Fruit fly (Drosophila melanogaster): ENCODE results near the gene Gr22f.
A peak's percentile ranks its signal among the peaks of the same experiment; 100 is the strongest.

The Gr22f gene

dm6 chr2L:1727826-1728619 lies 28.2 kb downstream of the Gr22f start (continued):
- TF ChIP-seq sna (GFP tag; IDR thresholded peaks at IDR 0.05; ENCODE audit: partially characterized antibody) (peak; percentile 99), dmrt11E (tag; optimal IDR thresholded peaks at IDR 0.05) (peak; percentile 94), Sry-δ (GFP tag; optimal IDR thresholded peaks at IDR 0.05) (peak; percentile 79), Dbx (GFP tag; IDR thresholded peaks at IDR 0.05) (peak; percentile 99), tio (GFP tag; optimal IDR thresholded peaks at IDR 0.05) (peak; percentile 90), usp (GFP tag; optimal IDR thresholded peaks at IDR 0.05) (no peak), CG12659 (GFP tag; optimal IDR thresholded peaks at IDR 0.05) (peak; percentile 99), prd (optimal IDR thresholded peaks at IDR 0.05) (no peak), prd (GFP tag; IDR thresholded peaks at IDR 0.05) (peak; percentile 97), CG11695 (GFP tag; IDR thresholded peaks at IDR 0.05) (peak; percentile 97), nom (GFP tag; optimal IDR thresholded peaks at IDR 0.05) (peak; percentile 93), Usf (GFP tag; optimal IDR thresholded peaks at IDR 0.05) (peak; percentile 97), CG14667 (GFP tag; IDR thresholded peaks at IDR 0.05) (peak; percentile 88), Meics (GFP tag; optimal IDR thresholded peaks at IDR 0.05) (peak; percentile 97), CG18599 (GFP tag; optimal IDR thresholded peaks at IDR 0.05) (peak; percentile 99), Ravus (GFP tag; IDR thresholded peaks at IDR 0.05) (peak; percentile 74), pfk (GFP tag; optimal IDR thresholded peaks at IDR 0.05) (peak; percentile 63), CG15269 (tag; optimal IDR thresholded peaks at IDR 0.05) (peak; percentile 99), psq (GFP tag; optimal IDR thresholded peaks at IDR 0.05) (peak; percentile 90), Bdp1 (GFP tag; optimal IDR thresholded peaks at IDR 0.05) (peak; percentile 79), Ets65A (GFP tag) (peak; percentile 98), CG15696 (tag; optimal IDR thresholded peaks at IDR 0.05) (peak; percentile 90), CG3281 (GFP tag; optimal IDR thresholded peaks at IDR 0.05) (no peak), CG1603 (tag; optimal IDR thresholded peaks at IDR 0.05) (peak; percentile 46), CG32532 (GFP tag; IDR thresholded peaks at IDR 0.05) (peak; percentile 97), Antp (GFP tag; optimal IDR thresholded peaks at IDR 0.05) (peak; percentile 74), Mrtf (GFP tag; IDR thresholded peaks at IDR 0.05) (peak; percentile 96), CG32772 (GFP tag; IDR thresholded peaks at IDR 0.05) (peak; percentile 93), CG14441 (GFP tag; IDR thresholded peaks at IDR 0.05) (peak; percentile 96), CG11696 (GFP tag; IDR thresholded peaks at IDR 0.05) (peak; percentile 87), zfh2 (GFP tag; optimal IDR thresholded peaks at IDR 0.05) (peak; percentile 93), cad (GFP tag; optimal IDR thresholded peaks at IDR 0.05) (no peak), CG8924 (tag; optimal IDR thresholded peaks at IDR 0.05) (peak; percentile 99), CG5180 (GFP tag; optimal IDR thresholded peaks at IDR 0.05) (peak; percentile 86), Ptx1 (GFP tag; IDR thresholded peaks at IDR 0.05) (peak; percentile 98), CG2120 (GFP tag; optimal IDR thresholded peaks at IDR 0.05) (peak; percentile 98), CG11723 (GFP tag; optimal IDR thresholded peaks at IDR 0.05) (peak; percentile 98), CG4854 (GFP tag; optimal IDR thresholded peaks at IDR 0.05) (peak; percentile 92), Elba2 (GFP tag; optimal IDR thresholded peaks at IDR 0.05) (no peak), CG10979 (tag; optimal IDR thresholded peaks at IDR 0.05) (peak; percentile 95), CG7786 (GFP tag; optimal IDR thresholded peaks at IDR 0.05) (peak; percentile 82), jing (GFP tag; optimal IDR thresholded peaks at IDR 0.05) (peak; percentile 90), bowl (GFP tag; IDR thresholded peaks at IDR 0.05) (peak; percentile 91), eve (GFP tag; optimal IDR thresholded peaks at IDR 0.05) (peak in 1 of 2 experiments; percentile 98), NFAT (GFP tag; IDR thresholded peaks at IDR 0.05) (peak; percentile 92; the same call in 1 of the 2 replicates), ttk (GFP tag; IDR thresholded peaks at IDR 0.05) (peak; percentile 93), CG10274 (GFP tag; optimal IDR thresholded peaks at IDR 0.05) (peak; percentile 85), Lhr (GFP tag; optimal IDR thresholded peaks at IDR 0.05) (peak; percentile 96), NC2α (GFP tag; optimal IDR thresholded peaks at IDR 0.05) (peak; percentile 61), C15 (GFP tag; IDR thresholded peaks at IDR 0.05) (peak; percentile 91)
